Comparison of ENCODE assay signal across 3 fruit fly cellular contexts in genomic region chr3R:5055424-5055981, dm6.
TF ChIP-seq lines count a peak whose summit lies in the region.

No protein-coding gene starts in this region.

- TF ChIP-seq CTCF in whole organism, embryonic (GFP tag; optimal IDR thresholded peaks at IDR 0.05; lab: Kevin White, UChicago) = no peak

TF ChIP-seq in whole organism, embryonic, 481 proteins besides CTCF, POLR2A, EP300 and RAD21 (continues in another document):
- TF ChIP-seq CG6254 (GFP tag; optimal IDR thresholded peaks at IDR 0.05; lab: Kevin White, UChicago) (no peak), Sox100B (GFP tag; optimal IDR thresholded peaks at IDR 0.05; lab: Kevin White, UChicago) (peak; percentile 23), Scr (GFP tag; IDR thresholded peaks at IDR 0.05; lab: Robert Waterston, UW; ENCODE audit: partially characterized antibody) (peak; percentile 21; the same call in 1 of the 2 replicates), eve (GFP tag; optimal IDR thresholded peaks at IDR 0.05; lab: Kevin White, UChicago) (peak in 1 of 2 experiments; percentile 42), hkb (optimal IDR thresholded peaks at IDR 0.05; lab: Kevin White, UChicago) (no peak), hkb (GFP tag; IDR thresholded peaks at IDR 0.05; lab: Robert Waterston, UW) (no peak), CG30020 (tag; optimal IDR thresholded peaks at IDR 0.05; lab: Kevin White, UChicago) (no peak), gem (tag; optimal IDR thresholded peaks at IDR 0.05; lab: Kevin White, UChicago) (peak; percentile 46), CG32767 (GFP tag; IDR thresholded peaks at IDR 0.05; lab: Robert Waterston, UW) (no peak), sd (tag; optimal IDR thresholded peaks at IDR 0.05; lab: Kevin White, UChicago) (peak; percentile 6), CG42726 (GFP tag; IDR thresholded peaks at IDR 0.05; lab: Robert Waterston, UW; ENCODE audit: partially characterized antibody) (no peak), gsb (GFP tag; IDR thresholded peaks at IDR 0.05; lab: Robert Waterston, UW) (0 out of 2 replicates have a peak, but pooled peaks have one; percentile 9), CG5180 (GFP tag; optimal IDR thresholded peaks at IDR 0.05; lab: Kevin White, UChicago) (peak; percentile 3), CG32772 (GFP tag; IDR thresholded peaks at IDR 0.05; lab: Robert Waterston, UW) (no peak), CG8089 (GFP tag; optimal IDR thresholded peaks at IDR 0.05; lab: Kevin White, UChicago) (no peak), Trl (optimal IDR thresholded peaks at IDR 0.05; lab: Kevin White, UChicago) (no peak), Trl (GFP tag; optimal IDR thresholded peaks at IDR 0.05; lab: Kevin White, UChicago) (no peak), row (GFP tag; IDR thresholded peaks at IDR 0.05; lab: Robert Waterston, UW) (0 out of 3 replicates have a peak, but pooled peaks have one; percentile 20), pan (optimal IDR thresholded peaks at IDR 0.05; lab: Kevin White, UChicago) (no peak), pan (GFP tag; optimal IDR thresholded peaks at IDR 0.05 in 1 of 2, IDR thresholded peaks at IDR 0.05 in 1 of 2) (peak in 1 of 2 experiments; percentile 32), p53 (GFP tag; optimal IDR thresholded peaks at IDR 0.05; lab: Kevin White, UChicago) (no peak), corto (GFP tag; optimal IDR thresholded peaks at IDR 0.05; lab: Kevin White, UChicago) (no peak), ac (GFP tag; optimal IDR thresholded peaks at IDR 0.05; lab: Kevin White, UChicago) (no peak), CG11696 (GFP tag; IDR thresholded peaks at IDR 0.05; lab: Robert Waterston, UW) (peak; percentile 22; the same call in 1 of the 2 replicates), CG4424 (GFP tag; optimal IDR thresholded peaks at IDR 0.05; lab: Kevin White, UChicago) (no peak), CG31365 (tag; optimal IDR thresholded peaks at IDR 0.05; lab: Kevin White, UChicago) (no peak), Hr51 (GFP tag; optimal IDR thresholded peaks at IDR 0.05; lab: Kevin White, UChicago) (peak in 1 of 2 experiments; percentile 13), sqz (GFP tag; optimal IDR thresholded peaks at IDR 0.05; lab: Kevin White, UChicago) (no peak), crp (GFP tag; optimal IDR thresholded peaks at IDR 0.05; lab: Kevin White, UChicago) (no peak)

TF ChIP-seq in whole organism, prepupa, 60 proteins besides CTCF, POLR2A, EP300 and RAD21:
- peak in 1 of 2 experiments; percentile 24 for TF ChIP-seq salr (GFP tag; optimal IDR thresholded peaks at IDR 0.05; lab: Kevin White, UChicago)
- TF ChIP-seq Hr4 (GFP tag; optimal IDR thresholded peaks at IDR 0.05; lab: Kevin White, UChicago) = peak; percentile 11
- TF ChIP-seq achi (GFP tag; optimal IDR thresholded peaks at IDR 0.05; lab: Kevin White, UChicago) = peak; percentile 21
- no peak for TF ChIP-seq fkh (GFP tag; optimal IDR thresholded peaks at IDR 0.05; lab: Kevin White, UChicago)
- TF ChIP-seq Eip93F (GFP tag; optimal IDR thresholded peaks at IDR 0.05; lab: Kevin White, UChicago) = no peak
- TF ChIP-seq CG16779 (tag; optimal IDR thresholded peaks at IDR 0.05; lab: Kevin White, UChicago) = no peak
- TF ChIP-seq CG32006 (GFP tag; optimal IDR thresholded peaks at IDR 0.05; lab: Kevin White, UChicago) = peak; percentile 40
- no peak for TF ChIP-seq CG1621 (tag; optimal IDR thresholded peaks at IDR 0.05; lab: Kevin White, UChicago)
- TF ChIP-seq svp (GFP tag; lab: Kevin White, UChicago) = peak; percentile 41
- no peak for TF ChIP-seq Gug (GFP tag; IDR thresholded peaks at IDR 0.05; lab: Robert Waterston, UW)
- peak; percentile 66 for TF ChIP-seq Eip78C (GFP tag; lab: Kevin White, UChicago)
- no peak for TF ChIP-seq CG7368 (GFP tag; optimal IDR thresholded peaks at IDR 0.05; lab: Kevin White, UChicago)
- TF ChIP-seq pdm3 (GFP tag; optimal IDR thresholded peaks at IDR 0.05; lab: Kevin White, UChicago) = no peak
- no peak for TF ChIP-seq CG3919 (GFP tag; optimal IDR thresholded peaks at IDR 0.05; lab: Kevin White, UChicago)
- TF ChIP-seq CG6163 (GFP tag; IDR thresholded peaks at IDR 0.05; lab: Robert Waterston, UW) = 0 out of 3 replicates have a peak, but pooled peaks have one; percentile 39
- TF ChIP-seq CG11762 (GFP tag; optimal IDR thresholded peaks at IDR 0.05; lab: Kevin White, UChicago; ENCODE audit: insufficient read depth) = no peak
- TF ChIP-seq acj6 (GFP tag; optimal IDR thresholded peaks at IDR 0.05; lab: Kevin White, UChicago) = no peak
- TF ChIP-seq CG34406 (GFP tag; optimal IDR thresholded peaks at IDR 0.05; lab: Kevin White, UChicago) = no peak
- no peak for TF ChIP-seq topi (GFP tag; optimal IDR thresholded peaks at IDR 0.05; lab: Kevin White, UChicago)
- TF ChIP-seq CG10669 (GFP tag; optimal IDR thresholded peaks at IDR 0.05; lab: Kevin White, UChicago) = no peak
- TF ChIP-seq dac (GFP tag; optimal IDR thresholded peaks at IDR 0.05; lab: Kevin White, UChicago) = no peak
- no peak for TF ChIP-seq dsx (GFP tag; optimal IDR thresholded peaks at IDR 0.05; lab: Kevin White, UChicago; ENCODE audit: poor library complexity, severe bottlenecking)
- TF ChIP-seq Ets21C (GFP tag; optimal IDR thresholded peaks at IDR 0.05; lab: Kevin White, UChicago) = no peak
- no peak for TF ChIP-seq CG11294 (GFP tag; IDR thresholded peaks at IDR 0.05; lab: Robert Waterston, UW)
- TF ChIP-seq CG9139 (GFP tag; optimal IDR thresholded peaks at IDR 0.05; lab: Kevin White, UChicago) = no peak
- TF ChIP-seq Lpt (GFP tag; optimal IDR thresholded peaks at IDR 0.05; lab: Kevin White, UChicago) = no peak
- no peak for TF ChIP-seq CG8319 (GFP tag; optimal IDR thresholded peaks at IDR 0.05; lab: Kevin White, UChicago)
TF ChIP-seq in whole organism, prepupa: peak in this region for 7.

TF ChIP-seq in whole organism, pupa, 21 proteins besides CTCF, POLR2A, EP300 and RAD21:
- TF ChIP-seq D1 (tag; optimal IDR thresholded peaks at IDR 0.05; lab: Kevin White, UChicago) = peak; percentile 10
- TF ChIP-seq gl (tag; optimal IDR thresholded peaks at IDR 0.05; lab: Kevin White, UChicago) = no peak
- 0 out of 3 replicates have a peak, but pooled peaks have one; percentile 27 for TF ChIP-seq CG4496 (GFP tag; IDR thresholded peaks at IDR 0.05; lab: Robert Waterston, UW)
- no peak for TF ChIP-seq CG8301 (tag; optimal IDR thresholded peaks at IDR 0.05; lab: Kevin White, UChicago)
